Worm (Caenorhabditis elegans): ENCODE results near the gene T28A11.3.

T28A11.3 gene

ce11 chrV:3256051-3256450 is 19.1 kb upstream of the T28A11.3 start, which contains the start of gene srt-63:
Gene srt-63, minus strand, starts transcription at chrV:3256151.
- TF ChIP-seq jun-1 (tag; optimal IDR thresholded peaks at IDR 0.05) (no peak), pha-4 (tag; optimal IDR thresholded peaks at IDR 0.05) (no peak), snpc-4 (tag; optimal IDR thresholded peaks at IDR 0.05) (no peak), fos-1 (tag; optimal IDR thresholded peaks at IDR 0.05) (no peak), aly-2 (tag; optimal IDR thresholded peaks at IDR 0.05) (no peak), tbx-2 (tag; optimal IDR thresholded peaks at IDR 0.05) (no peak), mdl-1 (tag; optimal IDR thresholded peaks at IDR 0.05) (no peak), nhr-77 (tag; optimal IDR thresholded peaks at IDR 0.05) (no peak), zag-1 (tag; optimal IDR thresholded peaks at IDR 0.05) (no peak), skn-1 (tag; optimal IDR thresholded peaks at IDR 0.05) (no peak), fkh-2 (tag; optimal IDR thresholded peaks at IDR 0.05) (no peak), nhr-76 (tag; optimal IDR thresholded peaks at IDR 0.05) (no peak)

ce11 chrV:3256809-3257208 is 18.3 kb upstream of the T28A11.3 start:
- no peak for TF ChIP-seq egl-5 (tag; optimal IDR thresholded peaks at IDR 0.05)
- no peak for TF ChIP-seq daf-12 (tag; optimal IDR thresholded peaks at IDR 0.05)
- no peak for TF ChIP-seq fos-1 (tag; optimal IDR thresholded peaks at IDR 0.05)
- no peak for TF ChIP-seq nhr-237 (tag; optimal IDR thresholded peaks at IDR 0.05)
- no peak for TF ChIP-seq eor-1 (tag; optimal IDR thresholded peaks at IDR 0.05)
- TF ChIP-seq nhr-25 (tag; optimal IDR thresholded peaks at IDR 0.05), result no peak
- no peak for TF ChIP-seq nhr-77 (tag; optimal IDR thresholded peaks at IDR 0.05)
- TF ChIP-seq elt-2 (tag; optimal IDR thresholded peaks at IDR 0.05), result no peak
- TF ChIP-seq sea-2 (GFP tag; optimal IDR thresholded peaks at IDR 0.05), result no peak
- no peak for TF ChIP-seq ceh-82 (tag; optimal IDR thresholded peaks at IDR 0.05)
- no peak for TF ChIP-seq mml-1 (tag; optimal IDR thresholded peaks at IDR 0.05)
- no peak for TF ChIP-seq nfya-1 (tag; optimal IDR thresholded peaks at IDR 0.05; ENCODE audit: insufficient read depth)
- TF ChIP-seq jun-1 (tag; optimal IDR thresholded peaks at IDR 0.05), result no peak
- no peak for TF ChIP-seq pha-4 (tag; optimal IDR thresholded peaks at IDR 0.05)

DNA sequence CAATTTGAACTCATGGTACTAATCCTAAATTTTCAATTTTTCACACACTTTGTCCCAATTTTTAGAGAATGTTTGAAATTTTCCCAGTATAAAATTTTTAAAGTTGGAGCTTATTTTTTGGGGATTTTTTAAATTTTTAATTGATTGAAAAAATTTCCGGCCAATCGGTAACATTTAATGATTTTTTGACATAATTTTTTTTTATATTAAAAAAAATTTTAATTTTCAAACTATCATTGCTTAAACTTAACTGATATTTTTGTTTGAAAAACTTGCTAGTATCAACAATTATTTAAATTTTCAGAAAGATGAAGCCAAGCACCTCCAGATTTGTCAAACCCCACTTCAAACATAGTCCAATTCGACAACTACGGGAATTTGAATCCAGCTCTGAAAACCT is 17.9 kb upstream of the T28A11.3 start, which contains the start of gene T28A11.22:
Gene T28A11.22 (plus strand): TSS at position 301 of the 400 bp plus-strand sequence.
- TF ChIP-seq fkh-10 (GFP tag; optimal IDR thresholded peaks at IDR 0.05) (no peak), nhr-67 (tag; optimal IDR thresholded peaks at IDR 0.05) (no peak)

DNA sequence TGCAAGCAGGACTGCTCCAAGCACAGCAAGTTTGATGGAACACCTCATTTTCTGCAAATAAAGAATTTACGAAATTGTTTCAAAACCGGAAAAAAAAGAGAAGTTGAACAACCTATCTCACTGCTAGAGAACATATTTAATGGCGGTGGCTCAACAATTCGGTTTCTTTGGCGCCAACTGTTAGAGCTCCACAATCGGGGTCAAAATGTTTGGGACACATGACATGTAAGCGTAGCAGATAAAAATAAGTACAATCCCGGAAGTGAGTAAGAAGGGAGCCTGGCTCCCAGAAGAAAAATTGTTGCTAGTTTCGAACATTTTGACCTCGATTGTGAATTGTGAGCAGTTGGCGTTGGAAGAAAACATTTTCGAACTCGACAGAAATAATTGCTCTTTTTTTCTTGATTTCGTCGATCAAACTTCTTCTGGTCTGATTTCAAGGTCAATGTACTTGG is 15.9 kb upstream of the T28A11.3 start, which contains the start of gene T28A11.16:
Gene T28A11.16 (minus strand): TSS at position 51 of the 455 bp plus-strand sequence.
- TF ChIP-seq ceh-9 (tag; optimal IDR thresholded peaks at IDR 0.05) (no peak), ceh-82 (tag; optimal IDR thresholded peaks at IDR 0.05) (no peak), eor-1 (tag; optimal IDR thresholded peaks at IDR 0.05) (no peak), ztf-11 (tag; optimal IDR thresholded peaks at IDR 0.05) (no peak), mml-1 (tag; optimal IDR thresholded peaks at IDR 0.05) (no peak), nhr-11 (tag; optimal IDR thresholded peaks at IDR 0.05) (no peak)

ce11 chrV:3260075-3260474 is 15.1 kb upstream of the T28A11.3 start, which contains the start of gene srbc-5:
Gene srbc-5, plus strand, starts transcription at chrV:3260375.
- TF ChIP-seq elt-2 (tag; optimal IDR thresholded peaks at IDR 0.05) (no peak), daf-12 (tag; optimal IDR thresholded peaks at IDR 0.05) (no peak), ama-1 (optimal IDR thresholded peaks at IDR 0.05) (no peak)

DNA sequence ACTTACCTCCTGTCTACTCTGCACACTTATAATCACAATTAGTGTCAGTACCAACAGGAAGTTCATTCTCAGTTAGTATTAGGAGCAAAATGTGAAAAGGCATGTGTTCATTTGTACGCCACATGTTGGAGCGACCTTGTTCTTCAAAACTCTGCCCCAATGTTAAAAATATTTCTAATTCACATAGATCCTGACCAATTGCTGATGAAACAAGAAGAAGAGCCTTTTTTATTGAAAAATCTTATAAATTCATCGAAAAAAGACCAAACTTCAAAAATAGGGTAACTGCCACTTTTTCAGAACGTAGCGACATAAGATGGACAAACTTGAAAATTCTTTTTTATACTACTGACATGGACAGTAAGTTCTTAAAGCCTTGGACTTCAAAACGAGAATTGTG is 8.9 kb upstream of the T28A11.3 start, which contains the start of gene T28A11.17:
Gene T28A11.17 (minus strand): TSS at position 101 of the 400 bp plus-strand sequence.
- TF ChIP-seq lin-39 (tag; optimal IDR thresholded peaks at IDR 0.05) (no peak), lsy-12 (tag; optimal IDR thresholded peaks at IDR 0.05) (no peak), jun-1 (tag; optimal IDR thresholded peaks at IDR 0.05) (no peak), snpc-4 (tag; optimal IDR thresholded peaks at IDR 0.05) (no peak), mml-1 (tag; optimal IDR thresholded peaks at IDR 0.05) (no peak), nhr-28 (tag; optimal IDR thresholded peaks at IDR 0.05) (no peak), R02D3.7 (tag; optimal IDR thresholded peaks at IDR 0.05) (no peak), daf-12 (tag; optimal IDR thresholded peaks at IDR 0.05) (no peak), ceh-9 (tag; optimal IDR thresholded peaks at IDR 0.05) (no peak), zag-1 (tag; optimal IDR thresholded peaks at IDR 0.05) (no peak), unc-62 (GFP tag; optimal IDR thresholded peaks at IDR 0.05) (no peak), elt-1 (tag; optimal IDR thresholded peaks at IDR 0.05) (no peak), nhr-43 (tag; optimal IDR thresholded peaks at IDR 0.05; ENCODE audit: poor library complexity, severe bottlenecking) (no peak), nfya-1 (tag; optimal IDR thresholded peaks at IDR 0.05; ENCODE audit: insufficient read depth) (no peak)

Data from whole organism, L3 larva.